Worm (Caenorhabditis elegans): ENCODE data around the gene ilcr-2.

ce11 chrII:5518055-5518454 is 43.0 kb downstream of the ilcr-2 start:
- no peak for TF ChIP-seq blmp-1 (tag; optimal IDR thresholded peaks at IDR 0.05; ENCODE audit: insufficient read depth)
- no peak for TF ChIP-seq nhr-77 (tag; optimal IDR thresholded peaks at IDR 0.05)
- TF ChIP-seq nhr-237 (tag; optimal IDR thresholded peaks at IDR 0.05), result no peak
- TF ChIP-seq elt-3 (tag; optimal IDR thresholded peaks at IDR 0.05), result no peak
- TF ChIP-seq ama-1 (optimal IDR thresholded peaks at IDR 0.05), result no peak
- TF ChIP-seq snpc-4 (tag; optimal IDR thresholded peaks at IDR 0.05), result no peak
- no peak for TF ChIP-seq elt-1 (tag; optimal IDR thresholded peaks at IDR 0.05)
- TF ChIP-seq lin-39 (tag; optimal IDR thresholded peaks at IDR 0.05), result no peak
- no peak for TF ChIP-seq lin-13 (GFP tag; optimal IDR thresholded peaks at IDR 0.05)
